Worm (Caenorhabditis elegans): ENCODE results near the gene mtss-1.
A peak's percentile ranks its signal among the peaks of the same experiment; 100 is the strongest.

The mtss-1 gene

DNA sequence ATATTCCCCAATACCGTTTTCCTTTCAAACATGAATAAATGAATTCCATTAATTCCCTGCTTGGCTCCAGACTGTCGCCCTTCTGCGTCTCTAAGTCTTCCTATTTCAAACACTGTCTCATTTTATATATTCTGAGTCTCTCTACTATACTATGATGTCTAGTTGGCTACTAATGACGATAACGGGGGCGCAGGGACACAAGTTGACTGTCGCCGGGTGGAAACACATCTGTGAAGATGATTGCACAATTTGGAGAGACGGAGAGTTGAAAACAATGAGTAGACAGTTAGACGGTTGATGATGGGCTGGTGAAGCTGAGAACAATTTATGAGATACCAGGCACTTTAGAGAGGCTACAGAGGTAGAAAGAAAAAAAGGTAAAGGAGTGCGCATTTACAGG lies 18.6 kb upstream of the mtss-1 start, which contains the start of gene sma-2 (continued):
- TF ChIP-seq pha-4 (GFP tag; IDR thresholded peaks at IDR 0.05) = peak; percentile 20; the same call in 1 of the 2 replicates
- no peak for TF ChIP-seq pha-4 (tag; optimal IDR thresholded peaks at IDR 0.05)
- peak in 1 of 2 experiments; percentile 14 for TF ChIP-seq unc-62 (GFP tag; optimal IDR thresholded peaks at IDR 0.05 in 1 of 2)
- TF ChIP-seq unc-62 (tag; optimal IDR thresholded peaks at IDR 0.05) = no peak
- TF ChIP-seq Y5F2A.4 (GFP tag; optimal IDR thresholded peaks at IDR 0.05) = no peak
- TF ChIP-seq php-3 (GFP tag; IDR thresholded peaks at IDR 0.05) = peak; percentile 87
- peak; percentile 40 for TF ChIP-seq zip-2 (tag; optimal IDR thresholded peaks at IDR 0.05)
- TF ChIP-seq ceh-62 (tag; optimal IDR thresholded peaks at IDR 0.05) = no peak
- no peak for TF ChIP-seq fkh-10 (GFP tag; optimal IDR thresholded peaks at IDR 0.05)
- no peak for TF ChIP-seq ZK337.2 (GFP tag; IDR thresholded peaks at IDR 0.05)
- no peak for TF ChIP-seq lin-15B (tag; optimal IDR thresholded peaks at IDR 0.05)
- TF ChIP-seq nhr-42 (GFP tag; IDR thresholded peaks at IDR 0.05) = no peak
- TF ChIP-seq T20F7.1 (GFP tag; optimal IDR thresholded peaks at IDR 0.05) = peak; percentile 75
- no peak for TF ChIP-seq ztf-11 (tag; optimal IDR thresholded peaks at IDR 0.05)
- TF ChIP-seq nhr-102 (tag; optimal IDR thresholded peaks at IDR 0.05) = peak; percentile 53
- TF ChIP-seq gei-8 (GFP tag; optimal IDR thresholded peaks at IDR 0.05) = peak; percentile 10
- TF ChIP-seq dmd-9 (GFP tag; IDR thresholded peaks at IDR 0.05) = no peak
- TF ChIP-seq dve-1 (tag; optimal IDR thresholded peaks at IDR 0.05; ENCODE audit: insufficient read depth) = peak; percentile 98
- TF ChIP-seq F26F4.8 (GFP tag; conservative IDR thresholded peaks at IDR 0.05) = no peak
- no peak for TF ChIP-seq ceh-44 (GFP tag; IDR thresholded peaks at IDR 0.05)
- no peak for TF ChIP-seq ces-1 (GFP tag; optimal IDR thresholded peaks at IDR 0.05)
- no peak for TF ChIP-seq tag-97 (GFP tag; IDR thresholded peaks at IDR 0.05)
- TF ChIP-seq skn-1 (tag; optimal IDR thresholded peaks at IDR 0.05) = no peak
- TF ChIP-seq nhr-77 (tag; optimal IDR thresholded peaks at IDR 0.05) = peak; percentile 79
- TF ChIP-seq duxl-1 (tag; optimal IDR thresholded peaks at IDR 0.05; ENCODE audit: poor library complexity) = no peak
- TF ChIP-seq lin-38 (GFP tag; IDR thresholded peaks at IDR 0.05) = peak; percentile 32; the same call in 1 of the 2 replicates
- no peak for TF ChIP-seq unc-130 (GFP tag; optimal IDR thresholded peaks at IDR 0.05)
- TF ChIP-seq F49E8.2 (tag; optimal IDR thresholded peaks at IDR 0.05; ENCODE audit: borderline replicate concordance) = no peak
- TF ChIP-seq egl-43 (GFP tag; IDR thresholded peaks at IDR 0.05) = no peak
- TF ChIP-seq nhr-48 (tag; optimal IDR thresholded peaks at IDR 0.05) = peak; percentile 84
- no peak for TF ChIP-seq nhr-11 (tag; optimal IDR thresholded peaks at IDR 0.05)
- peak; percentile 99 for TF ChIP-seq hlh-11 (tag; optimal IDR thresholded peaks at IDR 0.05)
- no peak for TF ChIP-seq Y48G9A.11 (GFP tag; IDR thresholded peaks at IDR 0.05)
- no peak for TF ChIP-seq daf-19 (GFP tag; conservative IDR thresholded peaks at IDR 0.05)
- TF ChIP-seq spr-1 (tag; optimal IDR thresholded peaks at IDR 0.05) = peak; percentile 19
- no peak for TF ChIP-seq fos-1 (tag; optimal IDR thresholded peaks at IDR 0.05)
- TF ChIP-seq mes-2 (tag; optimal IDR thresholded peaks at IDR 0.05; ENCODE audit: poor library complexity, severe bottlenecking) = peak; percentile 73
- no peak for TF ChIP-seq unc-39 (tag; optimal IDR thresholded peaks at IDR 0.05)
- 0 out of 2 replicates have a peak, but pooled peaks have one; percentile 44 for TF ChIP-seq nhr-41 (GFP tag; IDR thresholded peaks at IDR 0.05)
- peak; percentile 47 for TF ChIP-seq rbr-2 (tag; optimal IDR thresholded peaks at IDR 0.05)
- TF ChIP-seq ceh-20 (GFP tag; IDR thresholded peaks at IDR 0.05) = no peak
- no peak for TF ChIP-seq attf-4 (tag; optimal IDR thresholded peaks at IDR 0.05)
- no peak for TF ChIP-seq egl-27 (tag; optimal IDR thresholded peaks at IDR 0.05)
- no peak for TF ChIP-seq zfp-3 (GFP tag; conservative IDR thresholded peaks at IDR 0.05)
- no peak for TF ChIP-seq Y105C5A.15 (GFP tag; IDR thresholded peaks at IDR 0.05)
- no peak for TF ChIP-seq lin-29 (GFP tag; IDR thresholded peaks at IDR 0.05)
- TF ChIP-seq F37D6.2 (tag; optimal IDR thresholded peaks at IDR 0.05) = no peak
- TF ChIP-seq mdl-1 (tag; optimal IDR thresholded peaks at IDR 0.05) = peak in 1 of 2 experiments; percentile 68
- TF ChIP-seq madf-5 (GFP tag; IDR thresholded peaks at IDR 0.05) = no peak
- TF ChIP-seq ctbp-1 (GFP tag; IDR thresholded peaks at IDR 0.05) = no peak
- TF ChIP-seq mxl-2 (GFP tag; conservative IDR thresholded peaks at IDR 0.05) = no peak
- TF ChIP-seq sdz-12 (GFP tag; optimal IDR thresholded peaks at IDR 0.05) = no peak
